Fruit fly (Drosophila melanogaster): ENCODE measurements around the gene CG43702.

Gene CG43702

DNA sequence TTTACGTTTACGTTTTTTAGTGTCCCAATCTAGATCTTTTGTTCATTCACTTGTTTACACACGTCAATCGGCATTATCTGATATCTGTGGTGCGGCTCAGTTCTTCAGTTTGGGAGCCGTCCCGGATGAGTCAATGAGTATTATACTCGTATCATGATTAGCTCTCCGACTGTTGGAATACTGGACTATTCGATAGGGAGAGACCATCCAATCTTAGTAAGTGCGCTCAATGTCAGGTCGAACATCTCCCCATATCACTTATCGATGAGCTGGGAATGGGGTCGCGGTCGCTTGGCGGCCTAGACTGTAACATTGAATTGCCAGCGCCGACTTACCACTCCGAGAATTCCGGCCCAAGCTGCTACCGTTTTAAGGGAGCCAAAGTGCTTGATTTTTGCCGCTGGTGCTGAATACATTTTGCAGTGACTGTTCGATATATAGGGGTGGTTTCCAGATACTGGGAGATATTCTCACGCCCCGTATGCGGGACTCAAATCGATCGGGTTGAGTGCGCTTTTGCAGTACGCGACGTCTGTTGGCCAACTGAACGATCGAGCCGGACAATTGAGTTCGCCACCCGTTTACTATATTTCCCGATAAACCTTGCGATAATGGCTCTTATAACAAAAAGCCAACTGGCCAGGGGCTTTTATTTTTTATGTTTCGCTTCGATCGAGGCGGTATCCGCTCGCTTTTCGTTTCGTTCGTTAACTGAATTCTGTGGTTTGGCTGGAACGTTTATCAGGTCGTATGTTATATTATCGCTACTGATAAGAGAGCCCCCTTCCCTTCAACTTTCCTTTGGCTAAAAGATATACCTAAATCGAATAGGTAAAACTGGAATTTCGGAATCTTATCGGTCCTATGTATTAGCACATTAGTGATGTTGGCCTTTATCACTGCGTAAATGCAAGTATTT lies 13.5 kb upstream of the CG43702 start:
- no peak for TF ChIP-seq toe (GFP tag; optimal IDR thresholded peaks at IDR 0.05)
- peak; percentile 27 for TF ChIP-seq cic (GFP tag; optimal IDR thresholded peaks at IDR 0.05)

dm6 chr3L:21285639-21286338 lies 12.7 kb upstream of the CG43702 start, which contains the start of the genes CG12974 and pzg:
Gene CG12974 (minus strand): TSS chr3L:21285962.
Gene pzg (plus strand): TSS chr3L:21286099.
- TF ChIP-seq Crg-1 (GFP tag; optimal IDR thresholded peaks at IDR 0.05): peak; percentile 50
- TF ChIP-seq CG5204 (GFP tag; optimal IDR thresholded peaks at IDR 0.05): no peak
- TF ChIP-seq kay (GFP tag; ENCODE audit: borderline replicate concordance): no peak
- TF ChIP-seq ovo (GFP tag; optimal IDR thresholded peaks at IDR 0.05): peak; percentile 58
- peak; percentile 77 for TF ChIP-seq toe (GFP tag; optimal IDR thresholded peaks at IDR 0.05)
- no peak for TF ChIP-seq cnc (optimal IDR thresholded peaks at IDR 0.05)
- peak; percentile 77 for TF ChIP-seq pad (GFP tag; optimal IDR thresholded peaks at IDR 0.05)
- peak; percentile 84 for TF ChIP-seq CG1620 (GFP tag; optimal IDR thresholded peaks at IDR 0.05)
- TF ChIP-seq Clk (GFP tag; optimal IDR thresholded peaks at IDR 0.05): peak; percentile 65
- peak; percentile 84 for TF ChIP-seq CG11617 (GFP tag; optimal IDR thresholded peaks at IDR 0.05)
- TF ChIP-seq CG14711 (tag; optimal IDR thresholded peaks at IDR 0.05): peak; percentile 58
- TF ChIP-seq Mnt (GFP tag; optimal IDR thresholded peaks at IDR 0.05): peak; percentile 77
- TF ChIP-seq CG7101 (tag; optimal IDR thresholded peaks at IDR 0.05): peak; percentile 70
- no peak for TF ChIP-seq CG12768 (GFP tag; optimal IDR thresholded peaks at IDR 0.05)
- peak; percentile 46 for TF ChIP-seq CG33017 (tag; optimal IDR thresholded peaks at IDR 0.05)
- TF ChIP-seq CG7045 (GFP tag; optimal IDR thresholded peaks at IDR 0.05): peak; percentile 70
- peak; percentile 66 for TF ChIP-seq Hr96 (GFP tag; optimal IDR thresholded peaks at IDR 0.05)
- peak; percentile 73 for TF ChIP-seq tj (GFP tag; optimal IDR thresholded peaks at IDR 0.05)
- no peak for TF ChIP-seq cic (GFP tag; optimal IDR thresholded peaks at IDR 0.05)
- TF ChIP-seq bab1 (GFP tag; optimal IDR thresholded peaks at IDR 0.05): peak; percentile 97

DNA sequence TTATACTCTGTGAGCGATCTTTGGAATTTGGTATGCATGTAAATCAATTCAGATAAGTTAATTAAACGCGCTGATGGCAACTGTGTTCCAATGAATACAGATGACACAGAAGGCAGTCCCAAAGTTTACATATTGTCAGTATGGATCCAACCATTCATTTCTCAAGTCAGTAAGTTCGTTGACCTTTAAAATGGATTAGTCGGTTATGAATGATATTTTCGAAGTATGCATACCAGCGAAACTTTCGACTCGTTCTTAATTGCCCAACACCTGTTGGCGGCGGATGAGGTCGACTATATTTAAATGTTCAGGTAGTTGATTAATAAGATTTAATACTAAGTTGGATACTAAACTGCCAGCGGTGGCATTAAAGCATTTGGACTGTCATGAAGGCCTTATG lies 8.1 kb upstream of the CG43702 start:
- TF ChIP-seq Mnt (GFP tag; optimal IDR thresholded peaks at IDR 0.05) (no peak), Crg-1 (GFP tag; optimal IDR thresholded peaks at IDR 0.05) (no peak), Hr96 (GFP tag; optimal IDR thresholded peaks at IDR 0.05) (no peak), tj (GFP tag; optimal IDR thresholded peaks at IDR 0.05) (no peak), cic (GFP tag; optimal IDR thresholded peaks at IDR 0.05) (no peak), CG11617 (GFP tag; optimal IDR thresholded peaks at IDR 0.05) (no peak), CG33017 (tag; optimal IDR thresholded peaks at IDR 0.05) (no peak), CG7045 (GFP tag; optimal IDR thresholded peaks at IDR 0.05) (no peak), kay (GFP tag; ENCODE audit: borderline replicate concordance) (no peak), CG5204 (GFP tag; optimal IDR thresholded peaks at IDR 0.05) (no peak), Clk (GFP tag; optimal IDR thresholded peaks at IDR 0.05) (no peak), toe (GFP tag; optimal IDR thresholded peaks at IDR 0.05) (no peak), ovo (GFP tag; optimal IDR thresholded peaks at IDR 0.05) (no peak), CG14711 (tag; optimal IDR thresholded peaks at IDR 0.05) (no peak), CG12768 (GFP tag; optimal IDR thresholded peaks at IDR 0.05) (no peak), CG7101 (tag; optimal IDR thresholded peaks at IDR 0.05) (no peak), cnc (optimal IDR thresholded peaks at IDR 0.05) (no peak), bab1 (GFP tag; optimal IDR thresholded peaks at IDR 0.05) (no peak), CG1620 (GFP tag; optimal IDR thresholded peaks at IDR 0.05) (no peak), pad (GFP tag; optimal IDR thresholded peaks at IDR 0.05) (no peak)

DNA sequence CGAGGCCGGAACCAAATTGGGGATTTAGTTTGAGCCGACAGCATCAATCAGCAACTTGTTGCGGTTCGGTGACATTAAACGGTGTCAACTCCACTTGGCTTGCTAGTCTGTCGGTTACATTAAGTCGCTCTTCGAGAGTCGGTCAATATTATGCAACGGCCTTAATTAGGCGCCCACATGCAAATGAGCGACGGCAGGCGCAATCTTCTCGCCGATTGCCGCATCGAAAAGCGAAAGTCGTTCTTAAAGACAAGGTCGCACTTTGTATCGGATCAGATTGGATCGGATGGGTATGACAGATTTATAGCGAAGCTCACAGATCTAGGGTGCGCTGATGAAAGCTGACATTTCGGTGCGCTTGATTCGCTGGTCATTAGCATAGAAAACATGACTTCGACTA lies 7.4 kb upstream of the CG43702 start:
- TF ChIP-seq tj (GFP tag; optimal IDR thresholded peaks at IDR 0.05): no peak
- no peak for TF ChIP-seq cnc (optimal IDR thresholded peaks at IDR 0.05)
- TF ChIP-seq CG11617 (GFP tag; optimal IDR thresholded peaks at IDR 0.05): no peak
- TF ChIP-seq CG5204 (GFP tag; optimal IDR thresholded peaks at IDR 0.05): no peak
- TF ChIP-seq Mnt (GFP tag; optimal IDR thresholded peaks at IDR 0.05): no peak
- no peak for TF ChIP-seq CG7045 (GFP tag; optimal IDR thresholded peaks at IDR 0.05)
- no peak for TF ChIP-seq ovo (GFP tag; optimal IDR thresholded peaks at IDR 0.05)
- no peak for TF ChIP-seq pad (GFP tag; optimal IDR thresholded peaks at IDR 0.05)
- TF ChIP-seq bab1 (GFP tag; optimal IDR thresholded peaks at IDR 0.05): no peak
- TF ChIP-seq CG1620 (GFP tag; optimal IDR thresholded peaks at IDR 0.05): no peak
- TF ChIP-seq toe (GFP tag; optimal IDR thresholded peaks at IDR 0.05): no peak
- no peak for TF ChIP-seq CG33017 (tag; optimal IDR thresholded peaks at IDR 0.05)
- TF ChIP-seq CG12768 (GFP tag; optimal IDR thresholded peaks at IDR 0.05): no peak
- no peak for TF ChIP-seq Hr96 (GFP tag; optimal IDR thresholded peaks at IDR 0.05)
- TF ChIP-seq Clk (GFP tag; optimal IDR thresholded peaks at IDR 0.05): no peak
- no peak for TF ChIP-seq cic (GFP tag; optimal IDR thresholded peaks at IDR 0.05)
- TF ChIP-seq CG7101 (tag; optimal IDR thresholded peaks at IDR 0.05): no peak
- no peak for TF ChIP-seq CG14711 (tag; optimal IDR thresholded peaks at IDR 0.05)
- no peak for TF ChIP-seq kay (GFP tag; ENCODE audit: borderline replicate concordance)

DNA sequence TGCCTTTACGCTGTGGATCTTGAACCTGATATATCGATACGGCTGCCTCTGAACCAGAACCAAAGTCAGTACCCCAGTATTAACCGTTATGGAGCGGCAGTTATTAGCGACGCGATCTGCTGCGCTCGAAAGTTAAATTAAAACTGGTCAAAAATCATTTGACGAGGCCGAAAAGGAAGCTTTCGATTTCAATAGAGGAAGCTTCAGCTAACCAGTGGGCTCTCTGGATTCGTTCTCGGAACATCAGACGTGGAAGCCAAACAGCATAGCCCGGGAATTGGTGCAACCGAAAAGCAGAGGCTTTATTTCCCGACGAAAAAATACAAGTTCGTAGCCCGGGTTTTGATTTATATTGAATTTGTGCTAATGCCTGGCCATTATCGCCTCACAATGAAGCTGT lies 5.8 kb upstream of the CG43702 start, which contains the start of gene Cpr78Ca:
Cpr78Ca (minus strand) TSS at position 101 of the 400 bp plus-strand sequence.
- TF ChIP-seq pad (GFP tag; optimal IDR thresholded peaks at IDR 0.05): no peak
- no peak for TF ChIP-seq Hr96 (GFP tag; optimal IDR thresholded peaks at IDR 0.05)
- no peak for TF ChIP-seq toe (GFP tag; optimal IDR thresholded peaks at IDR 0.05)
- TF ChIP-seq CG7045 (GFP tag; optimal IDR thresholded peaks at IDR 0.05): no peak
- no peak for TF ChIP-seq bab1 (GFP tag; optimal IDR thresholded peaks at IDR 0.05)
- TF ChIP-seq CG33017 (tag; optimal IDR thresholded peaks at IDR 0.05): no peak
- TF ChIP-seq CG11617 (GFP tag; optimal IDR thresholded peaks at IDR 0.05): no peak
